Worm (Caenorhabditis elegans) whole organism, young adult: ENCODE results near the gene sre-48.

Experiments used
- B0336.3 ChIP-seq: fragments of 200-800 bp; sonication (Bioruptor generic); IDR thresholded peaks from 2 replicates; pipeline ENCODE4 v1.3.6; 2022; ENCODE audit warnings: missing genetic modification characterization, missing compliant biosample characterization
- F10E7.11 ChIP-seq: sonication (generic microtip); optimal IDR thresholded peaks from 2 replicates; lab custom pipeline; 2017; ENCODE audit warnings: mild to moderate bottlenecking, missing genetic modification characterization, moderate library complexity, missing compliant biosample characterization
- ZK185.1 ChIP-seq: sonication (generic microtip); optimal IDR thresholded peaks from 2 replicates; lab custom pipeline; 2016; ENCODE audit warnings: mild to moderate bottlenecking, missing genetic modification characterization, missing compliant biosample characterization; ENCODE audit not compliant: poor library complexity, severe bottlenecking
- ama-1 ChIP-seq, 3 experiments: fragments of 150-350 bp in 1 of 3; sonication (generic microtip) in 2 of 3; optimal IDR thresholded peaks; 2 replicates each; lab custom pipeline; 2014 to 2018; ENCODE audit warnings: missing biosample characterization in 2 of 3, missing genetic modification characterization in 2 of 3, missing genetic modification reagents in 2 of 3
- rcor-1 ChIP-seq: fragments of 200-800 bp; sonication (Bioruptor generic); IDR thresholded peaks from 2 replicates; pipeline ENCODE4 v1.3.6; 2022; ENCODE audit warnings: missing genetic modification reagents, missing genetic modification characterization, missing compliant biosample characterization
- unc-62 ChIP-seq: fragments of 150-350 bp; optimal IDR thresholded peaks from 2 replicates; lab custom pipeline; 2014; ENCODE audit warnings: missing biosample characterization, missing genetic modification reagents, missing genetic modification characterization

- TF ChIP-seq rcor-1 (GFP tag; lab: Robert Waterston, UW) (no peak), unc-62 (GFP tag; lab: Kevin White, UChicago) (no peak), ama-1 (optimal IDR thresholded peaks at IDR 0.05; lab: Kevin White, UChicago) (no peak), ama-1 (GFP tag; optimal IDR thresholded peaks at IDR 0.05; lab: Kevin White, UChicago) (no peak), B0336.3 (GFP tag; lab: Robert Waterston, UW) (no peak), ZK185.1 (no peak), F10E7.11 (tag; lab: Kevin White, UChicago) (no peak)
Observed at ce11 chrII:14003821-14004430, 24.2 kb upstream of the sre-48 start.
